Worm (Caenorhabditis elegans) whole organism, L4/young adult: ENCODE results near the gene npr-17.

ENCODE experiments used
- W03F9.2 ChIP-seq: fragments of 150-350 bp; optimal IDR thresholded peaks from 2 replicates; lab custom pipeline; 2014; ENCODE audit warnings: missing biosample characterization, missing genetic modification characterization
- dao-5 ChIP-seq: sonication (generic microtip); optimal IDR thresholded peaks from 2 replicates; lab custom pipeline; 2016; ENCODE audit warnings: missing genotype, missing genetic modification characterization, moderate library complexity, missing compliant biosample characterization
- him-1 ChIP-seq: sonication (generic microtip); optimal IDR thresholded peaks from 2 replicates; lab custom pipeline; 2016; ENCODE audit warnings: missing genotype, missing genetic modification reagents, missing genetic modification characterization, missing compliant biosample characterization

ce11 chrIII:7978289-7978688, 18.0 kb downstream of the npr-17 start:
- TF ChIP-seq W03F9.2 (tag; lab: Kevin White, UChicago) (no peak), him-1 (tag; lab: Kevin White, UChicago) (no peak), dao-5 (no peak)
